Worm (Caenorhabditis elegans) whole organism, midembryonic: ENCODE results near the gene C44B7.5.
"Not testable (repeated sequence)": the region's sequence is repeated elsewhere in the genome, so short reads cannot be mapped to it uniquely, and the experiment has no call there.

Source experiments
- T22C8.4 ChIP-seq: fragments of 200-800 bp; sonication (Bioruptor generic); IDR thresholded peaks from 2 replicates; pipeline ENCODE4 v1.3.6; 2022; ENCODE audit warnings: missing genetic modification characterization, missing compliant biosample characterization
- cog-1 ChIP-seq: sonication (generic microtip); optimal IDR thresholded peaks from 2 replicates; lab custom pipeline; 2016; ENCODE audit warnings: missing genetic modification characterization, missing compliant biosample characterization
- flt-1 ChIP-seq: fragments of 200-800 bp; sonication (Bioruptor generic); IDR thresholded peaks from 2 replicates; pipeline ENCODE4 v1.3.6; 2022; ENCODE audit warnings: missing genetic modification characterization, missing compliant biosample characterization
- klf-2 ChIP-seq: fragments of 200-800 bp; sonication (Bioruptor generic); conservative IDR thresholded peaks from 2 replicates; pipeline ENCODE4 v1.3.6; 2022; ENCODE audit warnings: missing genetic modification reagents, missing genetic modification characterization, missing compliant biosample characterization
- med-1 ChIP-seq: sonication (generic microtip); optimal IDR thresholded peaks from 2 replicates; lab custom pipeline; 2017; ENCODE audit warnings: missing genetic modification characterization, mild to moderate bottlenecking, missing compliant biosample characterization, antibody characterized with exemption, missing genetic modification reagents; ENCODE audit not compliant: insufficient read depth
- ref-1 ChIP-seq: fragments of 200-800 bp; sonication (Bioruptor generic); conservative IDR thresholded peaks from 2 replicates; pipeline ENCODE4 v1.3.6; 2022; ENCODE audit warnings: missing genetic modification reagents, missing genetic modification characterization, missing compliant biosample characterization
- tab-1 ChIP-seq: fragments of 200-800 bp; sonication (Bioruptor generic); IDR thresholded peaks from 2 replicates; pipeline ENCODE4 v1.3.6; 2022; ENCODE audit warnings: missing genetic modification characterization, missing compliant biosample characterization
- ztf-23 ChIP-seq: fragments of 200-800 bp; sonication (Bioruptor generic); IDR thresholded peaks from 2 replicates; pipeline ENCODE4 v1.3.6; 2022; ENCODE audit warnings: missing genetic modification reagents, missing genetic modification characterization, missing compliant biosample characterization
- ztf-29 ChIP-seq: fragments of 200-800 bp; sonication (Bioruptor generic); IDR thresholded peaks from 2 replicates; pipeline ENCODE4 v1.3.6; 2022; ENCODE audit warnings: missing genetic modification reagents, missing genetic modification characterization, missing compliant biosample characterization

Gene C44B7.5

DNA sequence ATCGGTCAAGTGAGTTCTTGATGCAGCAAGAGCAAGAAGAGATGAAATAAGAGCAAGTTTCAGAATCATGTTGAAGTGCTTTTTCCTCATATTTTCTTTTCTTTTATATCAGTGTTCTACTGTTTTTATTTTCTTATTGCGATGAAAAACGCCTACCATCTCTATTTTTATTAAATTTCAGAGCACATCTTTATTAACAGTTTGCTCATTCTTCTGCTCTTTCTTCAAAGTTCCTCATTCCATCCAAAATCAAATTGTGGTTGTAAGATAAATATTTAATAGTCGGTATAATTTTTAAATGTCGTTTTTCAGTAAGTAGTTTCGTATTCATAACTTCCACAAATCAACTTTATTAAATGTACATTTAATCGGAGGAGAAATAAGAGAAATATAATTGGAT, at the start of gene C44B7.5:
C44B7.5 (minus strand) TSS at position 101 of the 400 bp plus-strand sequence.
- TF ChIP-seq klf-2 (GFP tag; lab: Robert Waterston, UW) (no peak), tab-1 (GFP tag; lab: Robert Waterston, UW) (no peak)

DNA sequence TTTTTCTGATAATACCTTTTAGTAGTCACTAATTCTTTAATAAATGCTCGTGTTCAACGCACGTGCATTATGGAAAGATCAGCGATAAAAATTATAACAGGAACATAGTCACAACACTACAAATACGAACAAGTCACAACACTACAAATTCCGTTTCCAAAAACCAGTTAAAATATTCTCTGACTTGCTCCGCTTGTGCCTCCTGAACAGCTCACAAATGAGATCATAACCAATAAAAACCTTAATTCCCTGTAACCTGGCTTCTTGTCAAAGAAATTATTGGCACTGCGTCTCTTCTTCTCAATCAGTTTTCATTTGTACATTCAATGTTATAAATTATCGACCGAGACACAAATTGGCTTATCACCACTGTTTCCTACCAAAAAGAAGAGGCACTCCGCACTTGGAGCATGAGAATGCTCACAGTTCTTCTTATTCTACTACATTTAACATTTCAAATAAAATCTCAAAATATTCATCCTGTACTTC, 47.0 kb upstream of the C44B7.5 start, which contains the start of gene B0252.1:
B0252.1 (plus strand) TSS at position 318 of the 489 bp plus-strand sequence.
- TF ChIP-seq ztf-29 (GFP tag; lab: Robert Waterston, UW) (no peak), ref-1 (GFP tag; lab: Robert Waterston, UW) (no peak), med-1 (no peak), cog-1 (no peak), ztf-23 (no peak), flt-1 (GFP tag; lab: Robert Waterston, UW) (no peak), klf-2 (GFP tag; lab: Robert Waterston, UW) (no peak), T22C8.4 (no peak), tab-1 (GFP tag; lab: Robert Waterston, UW) (no peak)

DNA sequence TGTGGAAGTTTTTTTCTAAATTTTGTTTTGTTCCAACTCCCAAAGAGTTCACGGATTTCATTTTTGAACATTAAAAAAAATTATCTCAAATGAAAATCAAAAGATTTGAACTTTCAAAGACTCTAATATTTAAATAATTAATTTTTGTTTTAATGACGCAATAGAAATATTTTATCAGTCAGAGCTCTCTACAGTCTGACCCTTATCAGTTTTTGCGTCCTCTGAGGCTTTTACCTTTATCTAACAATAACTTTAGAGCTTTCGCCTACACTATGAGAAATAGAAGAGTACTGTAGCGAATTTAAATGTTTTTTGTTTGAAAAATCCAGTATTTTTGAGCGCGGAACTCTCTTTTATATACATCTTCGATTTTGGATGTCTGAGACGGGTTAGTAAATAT, 46.5 kb upstream of the C44B7.5 start, which contains the start of gene B0252.5:
B0252.5 (minus strand) TSS at position 17 of the 400 bp plus-strand sequence.
- TF ChIP-seq med-1 (no peak), ztf-23 (no peak), cog-1 (no peak), flt-1 (GFP tag; lab: Robert Waterston, UW) (no peak), ref-1 (GFP tag; lab: Robert Waterston, UW) (no peak), tab-1 (GFP tag; lab: Robert Waterston, UW) (no peak), klf-2 (GFP tag; lab: Robert Waterston, UW) (no peak), T22C8.4 (no peak), ztf-29 (GFP tag; lab: Robert Waterston, UW) (no peak)

DNA sequence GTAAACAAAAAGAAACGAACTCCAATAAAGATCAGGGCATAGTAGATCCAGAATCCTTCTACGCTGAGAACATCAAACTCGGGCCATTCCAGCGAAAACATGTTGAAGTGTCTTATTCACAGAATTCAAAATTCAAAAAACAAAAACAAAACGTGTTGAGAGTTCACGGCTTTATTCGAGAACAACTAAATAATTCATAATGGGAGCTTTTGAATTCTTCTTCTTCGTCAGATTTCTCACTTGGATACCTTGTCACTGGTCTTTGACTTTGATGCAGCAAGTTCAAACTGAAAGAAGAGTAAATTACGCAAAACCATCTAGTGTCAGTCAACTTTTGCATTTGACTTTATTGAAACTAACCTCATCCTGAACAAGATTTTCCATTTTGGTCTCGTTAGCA, 45.3 kb upstream of the C44B7.5 start, which contains the start of gene B0252.11:
B0252.11 (minus strand) TSS at position 101 of the 400 bp plus-strand sequence.
- TF ChIP-seq ztf-23 (no peak), ref-1 (GFP tag; lab: Robert Waterston, UW) (no peak), cog-1 (no peak), med-1 (no peak), T22C8.4 (no peak), klf-2 (GFP tag; lab: Robert Waterston, UW) (no peak), flt-1 (GFP tag; lab: Robert Waterston, UW) (no peak), ztf-29 (GFP tag; lab: Robert Waterston, UW) (no peak), tab-1 (GFP tag; lab: Robert Waterston, UW) (no peak)

DNA sequence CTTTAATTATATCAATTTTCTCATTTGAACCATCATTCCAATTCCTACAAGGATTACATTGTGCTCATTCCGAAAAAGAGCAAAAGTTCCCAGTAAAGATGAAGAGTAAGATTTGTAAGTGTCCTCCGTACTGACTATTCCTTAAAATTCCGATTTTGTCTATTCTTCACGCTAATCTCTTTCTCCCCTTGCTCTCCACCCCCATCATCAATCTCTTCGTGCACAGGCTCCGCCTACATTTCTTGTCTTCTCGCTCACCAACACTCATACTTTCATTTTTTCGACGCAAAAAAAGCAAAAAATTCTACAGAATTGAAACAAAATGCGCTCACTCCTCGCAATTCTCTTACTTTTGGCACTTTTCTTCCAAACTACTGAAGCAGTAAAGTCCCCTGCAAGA, 43.5 kb upstream of the C44B7.5 start, which contains the start of gene B0252.8:
B0252.8 (plus strand) TSS at position 292 of the 400 bp plus-strand sequence.
- TF ChIP-seq ref-1 (GFP tag; lab: Robert Waterston, UW) (no peak), flt-1 (GFP tag; lab: Robert Waterston, UW) (no peak), T22C8.4 (no peak), med-1 (no peak), cog-1 (no peak), tab-1 (GFP tag; lab: Robert Waterston, UW) (no peak), klf-2 (GFP tag; lab: Robert Waterston, UW) (no peak)

DNA sequence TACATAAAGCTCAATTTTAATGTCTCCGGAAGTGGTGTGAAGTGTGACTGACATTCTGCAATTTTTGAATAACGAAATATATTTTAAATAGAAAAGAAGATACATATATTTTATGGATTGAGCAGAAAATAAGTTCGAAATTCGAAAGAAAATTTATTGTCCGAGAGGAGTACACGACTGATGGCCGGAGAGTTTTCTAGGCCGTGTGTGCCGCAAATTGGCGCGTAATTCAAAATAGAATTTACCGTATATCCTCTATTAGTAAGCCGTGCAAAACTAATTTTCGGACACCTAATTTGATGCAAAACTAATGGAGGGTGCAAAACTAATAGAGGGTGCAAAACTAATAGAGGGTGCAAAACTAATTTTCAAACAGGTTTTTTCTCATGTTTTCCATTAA, 40.9 kb upstream of the C44B7.5 start, which contains the start of gene cyn-10:
cyn-10 (minus strand) TSS at position 57 of the 400 bp plus-strand sequence.
- TF ChIP-seq tab-1 (GFP tag; lab: Robert Waterston, UW) = no peak
- TF ChIP-seq ztf-23 = peak; percentile 90
- no peak for TF ChIP-seq ztf-29 (GFP tag; lab: Robert Waterston, UW)
- TF ChIP-seq cog-1 = peak; percentile 52
- TF ChIP-seq ref-1 (GFP tag; lab: Robert Waterston, UW) = 0 out of 2 replicates have a peak, but pooled peaks have one; percentile 42
- no peak for TF ChIP-seq T22C8.4
- peak; percentile 82 for TF ChIP-seq klf-2 (GFP tag; lab: Robert Waterston, UW)
- TF ChIP-seq flt-1 (GFP tag; lab: Robert Waterston, UW) = peak; percentile 92
- TF ChIP-seq med-1 = no peak

DNA sequence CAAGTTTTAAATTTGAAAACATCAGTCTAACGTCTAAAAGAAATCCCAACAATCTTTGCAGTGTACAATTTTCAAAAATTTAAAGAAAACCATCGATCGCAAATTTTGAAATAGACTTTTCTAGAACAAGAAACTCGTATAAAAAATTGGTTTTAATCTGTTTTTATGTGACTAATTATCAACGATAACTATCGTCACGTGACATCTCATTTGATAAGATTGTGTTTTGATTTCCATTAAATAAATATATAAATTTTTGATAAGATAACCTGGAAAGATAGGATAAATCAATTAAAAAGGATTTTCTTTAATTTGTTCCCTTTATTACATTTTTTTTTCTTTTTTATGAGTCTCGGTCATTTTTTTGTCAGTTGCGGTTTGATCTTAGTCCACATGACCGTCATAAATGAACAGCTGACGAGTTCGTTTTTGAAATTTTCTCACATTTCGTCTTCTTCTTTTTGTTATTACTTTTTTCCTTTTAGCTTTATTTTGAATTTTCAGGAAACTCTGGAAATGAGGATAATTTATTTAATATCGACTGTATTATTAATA, 37.3 kb upstream of the C44B7.5 start, which contains the start of gene asm-1:
asm-1 (plus strand) TSS at position 505 of the 555 bp plus-strand sequence.
- no peak for TF ChIP-seq cog-1
- no peak for TF ChIP-seq ref-1 (GFP tag; lab: Robert Waterston, UW)
- TF ChIP-seq med-1 = no peak
- TF ChIP-seq klf-2 (GFP tag; lab: Robert Waterston, UW) = no peak
- no peak for TF ChIP-seq tab-1 (GFP tag; lab: Robert Waterston, UW)
- TF ChIP-seq ztf-23 = no peak
- TF ChIP-seq ztf-29 (GFP tag; lab: Robert Waterston, UW) = no peak
- TF ChIP-seq flt-1 (GFP tag; lab: Robert Waterston, UW) = no peak
- TF ChIP-seq T22C8.4 = no peak

DNA sequence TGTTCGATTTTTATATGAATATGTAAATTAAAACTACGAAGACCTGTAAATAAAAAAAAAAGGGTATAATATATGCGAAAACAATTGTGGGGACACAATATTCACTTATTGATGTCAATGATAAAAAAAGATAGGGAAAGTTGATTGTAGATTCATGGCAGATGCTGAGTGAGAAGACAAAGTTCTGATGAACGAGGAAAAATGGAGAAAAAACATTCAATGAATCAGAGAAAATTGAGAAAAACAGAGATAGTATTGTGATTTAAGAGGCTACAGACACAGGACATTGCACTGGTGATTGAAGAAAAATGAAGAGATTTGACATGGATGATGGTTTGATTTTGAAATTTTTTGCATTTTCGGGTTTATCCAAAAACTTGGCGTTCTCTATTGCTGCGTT, 36.3 kb upstream of the C44B7.5 start:
- TF ChIP-seq ztf-29 (GFP tag; lab: Robert Waterston, UW) (no peak), flt-1 (GFP tag; lab: Robert Waterston, UW) (no peak), cog-1 (no peak), T22C8.4 (no peak), ztf-23 (no peak), ref-1 (GFP tag; lab: Robert Waterston, UW) (no peak), klf-2 (GFP tag; lab: Robert Waterston, UW) (no peak), med-1 (no peak), tab-1 (GFP tag; lab: Robert Waterston, UW) (no peak)

DNA sequence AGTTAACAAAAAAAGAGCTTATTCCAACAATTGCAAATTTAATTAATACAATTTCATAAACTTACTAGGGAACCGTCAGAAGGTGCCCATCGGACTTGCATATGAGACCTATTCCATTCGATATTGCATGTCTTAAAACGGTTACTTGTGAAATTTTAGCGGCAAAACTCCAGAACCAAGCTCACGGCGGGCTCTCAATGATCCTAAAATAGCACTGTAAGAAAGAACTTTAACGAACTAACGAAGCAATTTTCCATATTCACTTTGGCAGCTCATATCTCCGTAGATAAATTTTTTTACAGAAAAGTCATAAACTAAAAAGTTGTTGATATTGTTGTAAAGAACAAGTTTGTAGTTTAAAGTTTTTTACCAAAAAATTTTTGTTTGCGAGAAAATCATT, 35.3 kb upstream of the C44B7.5 start, which contains the start of gene B0252.3:
B0252.3 (minus strand) TSS at position 101 of the 400 bp plus-strand sequence.
- not testable (repeated sequence) for TF ChIP-seq ztf-29 (GFP tag; lab: Robert Waterston, UW); cog-1; ztf-23

DNA sequence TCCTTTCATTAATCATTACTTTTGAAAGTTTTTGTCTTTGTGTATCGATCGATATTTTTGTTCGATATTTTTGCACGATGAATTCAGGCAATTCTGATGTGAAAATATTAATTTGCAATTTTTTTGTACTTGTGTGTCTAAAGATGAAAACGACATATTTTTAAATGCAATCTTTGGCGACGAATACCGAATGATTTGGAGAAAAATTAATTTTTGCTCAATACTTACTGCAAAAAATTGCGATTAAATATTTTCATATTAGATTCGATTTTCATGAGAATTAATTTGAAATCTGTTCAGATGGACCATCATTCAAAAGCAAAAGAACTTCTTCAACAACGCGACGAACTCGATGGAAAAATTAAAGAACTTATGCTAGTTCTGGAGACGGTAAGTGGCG, 29.4 kb upstream of the C44B7.5 start, which contains the start of gene psmd-9:
psmd-9 (plus strand) TSS at position 301 of the 400 bp plus-strand sequence.
- TF ChIP-seq T22C8.4 (no peak), med-1 (no peak), tab-1 (GFP tag; lab: Robert Waterston, UW) (no peak), flt-1 (GFP tag; lab: Robert Waterston, UW) (no peak), ztf-29 (GFP tag; lab: Robert Waterston, UW) (no peak), ref-1 (GFP tag; lab: Robert Waterston, UW) (no peak), ztf-23 (no peak), klf-2 (GFP tag; lab: Robert Waterston, UW) (no peak), cog-1 (no peak)
